Worm (Caenorhabditis elegans) whole organism, L3 larva: ENCODE measurements around the gene F53F8.5.

Source experiments
- ZK546.5 ChIP-seq: sonication (generic microtip); optimal IDR thresholded peaks from 2 replicates; lab custom pipeline; 2017; ENCODE audit warnings: missing biosample characterization, missing genetic modification characterization
- ama-1 ChIP-seq: fragments of 150-350 bp; optimal IDR thresholded peaks from 2 replicates; lab custom pipeline; 2018
- ceh-16 ChIP-seq: sonication (generic microtip); optimal IDR thresholded peaks from 2 replicates; lab custom pipeline; 2017; ENCODE audit warnings: missing biosample characterization, missing genetic modification characterization
- ceh-28 ChIP-seq: fragments of 150-350 bp; optimal IDR thresholded peaks from 2 replicates; lab custom pipeline; 2014; ENCODE audit warnings: missing biosample characterization, missing genetic modification reagents, missing genetic modification characterization
- ceh-82 ChIP-seq: fragments of 150-350 bp; optimal IDR thresholded peaks from 2 replicates; lab custom pipeline; 2014; ENCODE audit warnings: missing biosample characterization, missing genetic modification characterization
- ceh-9 ChIP-seq: sonication (generic microtip); optimal IDR thresholded peaks from 2 replicates; lab custom pipeline; 2018; ENCODE audit warnings: missing biosample characterization, missing genetic modification characterization
- daf-12 ChIP-seq: fragments of 150-350 bp; optimal IDR thresholded peaks from 2 replicates; lab custom pipeline; 2014; ENCODE audit warnings: missing biosample characterization, missing genetic modification reagents, missing genetic modification characterization
- egl-27 ChIP-seq: sonication (generic microtip); optimal IDR thresholded peaks from 4 replicates; lab custom pipeline; 2017; ENCODE audit warnings: missing biosample characterization, missing genetic modification reagents, missing genetic modification characterization
- elt-2 ChIP-seq: sonication (generic microtip); optimal IDR thresholded peaks from 2 replicates; lab custom pipeline; 2016; ENCODE audit warnings: missing genetic modification reagents, mild to moderate bottlenecking, missing genetic modification characterization, missing compliant biosample characterization
- eor-1 ChIP-seq, 2 experiments: fragments of 150-350 bp; optimal IDR thresholded peaks; 2 replicates each; lab custom pipeline; 2014 to 2018; ENCODE audit warnings: missing biosample characterization in 2 of 2, missing genetic modification characterization in 2 of 2
- fkh-10 ChIP-seq: sonication (generic microtip); optimal IDR thresholded peaks from 2 replicates; lab custom pipeline; 2017; ENCODE audit warnings: missing biosample characterization, missing genetic modification reagents, missing genetic modification characterization
- fos-1 ChIP-seq: fragments of 150-350 bp; optimal IDR thresholded peaks from 2 replicates; lab custom pipeline; 2014; ENCODE audit warnings: missing biosample characterization, missing genetic modification characterization
- hmg-11 ChIP-seq: sonication (generic microtip); optimal IDR thresholded peaks from 2 replicates; lab custom pipeline; 2016; ENCODE audit warnings: missing genetic modification characterization, missing compliant biosample characterization
- jun-1 ChIP-seq: fragments of 150-350 bp; optimal IDR thresholded peaks from 2 replicates; lab custom pipeline; 2014; ENCODE audit warnings: missing biosample characterization, missing genetic modification reagents, missing genetic modification characterization
- lin-15B ChIP-seq: fragments of 150-350 bp; optimal IDR thresholded peaks from 2 replicates; lab custom pipeline; 2014; ENCODE audit warnings: missing biosample characterization, missing genetic modification characterization
- lin-39 ChIP-seq: fragments of 150-350 bp; optimal IDR thresholded peaks from 2 replicates; lab custom pipeline; 2018; ENCODE audit warnings: missing biosample characterization, missing genetic modification reagents, missing genetic modification characterization
- mdl-1 ChIP-seq: fragments of 150-350 bp; optimal IDR thresholded peaks from 2 replicates; lab custom pipeline; 2014; ENCODE audit warnings: missing biosample characterization, missing genetic modification characterization
- nfya-1 ChIP-seq: sonication (generic microtip); optimal IDR thresholded peaks from 2 replicates; lab custom pipeline; 2017; ENCODE audit warnings: missing genetic modification characterization, mild to moderate bottlenecking, missing compliant biosample characterization, antibody characterized with exemption, moderate library complexity; ENCODE audit not compliant: insufficient read depth
- nhr-11 ChIP-seq: fragments of 150-350 bp; optimal IDR thresholded peaks from 2 replicates; lab custom pipeline; 2014; ENCODE audit warnings: missing biosample characterization, missing genetic modification characterization
- nhr-12 ChIP-seq: fragments of 150-350 bp; optimal IDR thresholded peaks from 2 replicates; lab custom pipeline; 2014; ENCODE audit warnings: missing biosample characterization, missing genetic modification characterization
- nhr-23 ChIP-seq: fragments of 150-350 bp; optimal IDR thresholded peaks from 2 replicates; lab custom pipeline; 2014; ENCODE audit warnings: missing biosample characterization, missing genetic modification reagents, missing genetic modification characterization
- nhr-237 ChIP-seq: fragments of 150-350 bp; optimal IDR thresholded peaks from 2 replicates; lab custom pipeline; 2014; ENCODE audit warnings: missing biosample characterization, missing genetic modification characterization
- nhr-25 ChIP-seq: sonication (generic microtip); optimal IDR thresholded peaks from 2 replicates; lab custom pipeline; 2017; ENCODE audit warnings: missing biosample characterization, missing genetic modification characterization
- nhr-28 ChIP-seq: fragments of 150-350 bp; optimal IDR thresholded peaks from 2 replicates; lab custom pipeline; 2014; ENCODE audit warnings: missing biosample characterization, missing genetic modification characterization
- nhr-67 ChIP-seq: fragments of 150-350 bp; optimal IDR thresholded peaks from 2 replicates; lab custom pipeline; 2014; ENCODE audit warnings: missing biosample characterization, missing genetic modification characterization
- nhr-76 ChIP-seq: fragments of 150-350 bp; sonication (generic microtip); optimal IDR thresholded peaks from 5 replicates; lab custom pipeline; 2014; ENCODE audit warnings: missing biosample characterization, missing genetic modification characterization
- pha-4 ChIP-seq: fragments of 150-350 bp; optimal IDR thresholded peaks from 2 replicates; lab custom pipeline; 2014; ENCODE audit warnings: missing biosample characterization, missing genetic modification reagents, missing genetic modification characterization
- pqm-1 ChIP-seq: fragments of 150-350 bp; optimal IDR thresholded peaks from 2 replicates; lab custom pipeline; 2017; ENCODE audit warnings: missing biosample characterization, missing genetic modification characterization, inconsistent platforms
- sea-2 ChIP-seq: fragments of 150-350 bp; sonication (generic microtip); optimal IDR thresholded peaks from 4 replicates; lab custom pipeline; 2014; ENCODE audit warnings: missing biosample characterization, missing genetic modification reagents, missing genetic modification characterization
- snpc-4 ChIP-seq: fragments of 150-350 bp; optimal IDR thresholded peaks from 2 replicates; lab custom pipeline; 2014; ENCODE audit warnings: missing biosample characterization, missing genetic modification characterization
- tbx-2 ChIP-seq: sonication (generic microtip); optimal IDR thresholded peaks from 2 replicates; lab custom pipeline; 2016; ENCODE audit warnings: mild to moderate bottlenecking, missing genetic modification characterization, missing compliant biosample characterization
- unc-39 ChIP-seq: sonication (generic microtip); optimal IDR thresholded peaks from 4 replicates; lab custom pipeline; 2017; ENCODE audit warnings: missing biosample characterization, missing genetic modification characterization
- unc-62 ChIP-seq: fragments of 150-350 bp; sonication (generic microtip); optimal IDR thresholded peaks from 4 replicates; lab custom pipeline; 2014; ENCODE audit warnings: missing biosample characterization, missing genetic modification reagents, missing genetic modification characterization

The F53F8.5 gene

DNA sequence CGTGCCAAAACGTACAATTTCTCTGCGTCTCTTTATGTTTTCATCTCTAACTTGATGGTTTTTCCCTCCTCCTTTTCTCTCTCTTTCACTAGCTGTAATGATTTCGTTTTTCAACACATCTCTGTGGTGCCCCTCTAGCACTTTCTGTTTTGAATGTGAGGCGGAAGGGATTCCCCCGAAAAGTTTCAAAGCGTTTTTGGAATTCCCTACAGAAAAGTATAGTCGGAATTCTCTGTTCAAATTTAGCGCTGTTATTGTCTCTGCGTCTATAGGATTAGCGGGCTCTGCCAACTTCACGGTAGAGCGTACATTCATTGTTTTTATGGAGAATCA, 9.1 kb upstream of the F53F8.5 start (continued):
- TF ChIP-seq nhr-11 (tag; lab: Kevin White, UChicago), result peak; percentile 36
- TF ChIP-seq ceh-28, result no peak
- no peak for TF ChIP-seq nhr-76 (tag; lab: Kevin White, UChicago)
- no peak for TF ChIP-seq nhr-23 (tag; lab: Kevin White, UChicago)
- TF ChIP-seq tbx-2, result no peak
- TF ChIP-seq lin-15B (tag; lab: Kevin White, UChicago), result peak; percentile 24
- no peak for TF ChIP-seq fos-1 (tag; lab: Kevin White, UChicago)
- no peak for TF ChIP-seq nhr-28 (tag; lab: Kevin White, UChicago)
- TF ChIP-seq egl-27 (tag; lab: Kevin White, UChicago), result no peak
- no peak for TF ChIP-seq ZK546.5 (tag; lab: Kevin White, UChicago)
- TF ChIP-seq unc-39 (tag; lab: Kevin White, UChicago), result no peak
- no peak for TF ChIP-seq elt-2 (tag; lab: Kevin White, UChicago)
- TF ChIP-seq fkh-10 (GFP tag; lab: Kevin White, UChicago), result no peak
- no peak for TF ChIP-seq ceh-16

DNA sequence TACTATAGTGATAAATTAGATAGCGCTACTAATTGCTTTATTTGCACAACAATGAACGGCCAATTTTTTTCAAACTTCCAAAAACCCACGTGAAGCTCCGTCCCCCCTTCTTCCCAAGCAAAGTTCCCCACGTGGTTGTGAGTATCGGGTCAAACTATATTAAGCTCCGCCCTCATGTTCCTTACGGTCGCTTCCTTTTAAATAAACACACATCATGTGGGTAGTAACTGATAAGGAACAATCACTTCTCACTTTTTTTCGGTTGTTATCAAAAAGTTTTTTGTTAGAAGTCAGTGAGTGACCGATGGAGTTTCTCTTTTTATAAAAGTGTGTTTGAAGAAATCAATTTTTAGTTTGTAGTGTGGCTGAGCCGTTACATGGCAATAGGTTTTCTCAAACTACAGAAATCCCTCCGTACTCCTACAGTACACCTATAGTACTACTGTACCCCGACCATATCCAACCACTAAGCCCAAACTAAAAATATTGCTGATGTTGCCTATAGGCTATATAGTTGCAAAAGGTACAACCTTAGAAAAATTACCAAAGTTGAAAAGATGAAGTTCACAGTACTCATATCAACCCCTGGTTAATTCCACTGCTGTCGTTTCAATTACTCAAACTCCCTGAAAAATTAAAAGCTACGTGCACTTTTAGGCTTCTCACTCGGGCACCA, 8.6 kb upstream of the F53F8.5 start:
- TF ChIP-seq nfya-1 (tag; lab: Kevin White, UChicago) (peak; percentile 14), mdl-1 (peak; percentile 25), eor-1 (tag; optimal IDR thresholded peaks at IDR 0.05; lab: Kevin White, UChicago) (no peak), lin-15B (tag; lab: Kevin White, UChicago) (no peak), jun-1 (tag; lab: Kevin White, UChicago) (peak; percentile 89), ZK546.5 (tag; lab: Kevin White, UChicago) (no peak), ceh-82 (no peak), tbx-2 (no peak), nhr-237 (tag; lab: Kevin White, UChicago) (no peak), ceh-28 (peak; percentile 5), ama-1 (lab: Kevin White, UChicago) (no peak), pqm-1 (tag; lab: Kevin White, UChicago) (peak; percentile 98), pha-4 (tag; lab: Kevin White, UChicago) (peak; percentile 86), elt-2 (tag; lab: Kevin White, UChicago) (peak; percentile 97), snpc-4 (tag; lab: Kevin White, UChicago) (no peak)

DNA sequence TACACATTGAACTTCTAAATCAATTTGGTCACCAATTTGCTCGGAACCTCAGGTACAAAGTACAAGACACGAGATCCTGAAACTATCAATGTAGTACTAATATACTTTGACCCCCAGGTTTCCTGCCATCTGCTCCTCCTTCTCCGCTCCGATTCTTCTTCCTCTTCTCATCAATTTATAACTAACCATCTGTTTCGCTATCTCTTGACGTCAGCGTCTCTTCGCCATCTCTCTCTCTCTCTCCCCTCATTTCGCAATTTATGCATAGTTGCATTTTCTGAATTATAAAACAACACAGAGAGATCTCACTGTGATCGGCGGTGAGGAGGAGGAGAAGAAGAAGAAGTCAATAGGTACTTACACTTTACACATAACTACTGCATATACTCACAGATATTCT, 7.9 kb upstream of the F53F8.5 start:
- TF ChIP-seq nfya-1 (tag; lab: Kevin White, UChicago) (peak; percentile 34), nhr-25 (tag; lab: Kevin White, UChicago) (no peak), ceh-9 (no peak), nhr-11 (tag; lab: Kevin White, UChicago) (no peak), nhr-12 (tag; lab: Kevin White, UChicago) (no peak), nhr-67 (no peak), mdl-1 (no peak), ama-1 (lab: Kevin White, UChicago) (peak; percentile 48), lin-39 (tag; lab: Kevin White, UChicago) (peak; percentile 72)

DNA sequence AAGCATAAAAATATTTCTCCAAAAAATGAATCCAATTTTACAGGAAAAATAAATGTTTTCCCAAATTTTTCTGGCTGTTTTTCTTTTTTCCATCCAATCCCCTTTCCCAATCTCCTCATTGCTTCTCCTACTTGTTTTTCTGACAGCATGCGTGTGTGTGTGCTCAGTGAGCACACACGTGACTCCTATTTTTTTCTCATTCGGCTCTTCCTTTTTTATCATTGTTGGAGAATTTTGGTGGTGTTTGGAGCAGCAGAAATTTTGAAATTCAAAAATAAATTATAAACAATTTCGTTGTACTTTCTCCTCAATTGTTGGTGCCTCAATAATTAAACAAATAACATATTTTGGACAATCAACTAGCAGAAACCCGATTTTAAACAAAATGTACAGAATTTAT, 6.8 kb upstream of the F53F8.5 start:
- TF ChIP-seq pha-4 (tag; lab: Kevin White, UChicago), result peak; percentile 51
- peak; percentile 34 for TF ChIP-seq hmg-11 (tag; lab: Kevin White, UChicago)
- TF ChIP-seq nfya-1 (tag; lab: Kevin White, UChicago), result peak; percentile 29
- no peak for TF ChIP-seq eor-1 (tag; optimal IDR thresholded peaks at IDR 0.05; lab: Kevin White, UChicago)

DNA sequence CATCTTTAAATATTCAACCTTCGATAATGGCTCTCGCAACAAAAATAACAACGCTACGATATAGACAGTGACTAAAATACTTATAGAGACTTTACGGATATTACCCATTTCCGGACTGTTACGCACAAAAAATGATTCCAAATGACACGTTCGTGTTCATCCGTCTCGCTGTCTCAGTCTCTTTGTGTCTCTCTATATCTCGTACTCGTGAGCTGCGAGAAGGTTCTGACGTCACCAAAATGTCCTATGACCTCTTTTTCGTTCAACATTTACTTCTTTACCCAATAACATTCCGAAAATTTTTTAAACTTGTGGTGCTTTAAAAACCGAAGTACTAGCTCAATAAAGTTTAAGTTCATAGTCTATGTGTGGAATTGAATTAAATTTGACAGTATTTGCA, 6.3 kb upstream of the F53F8.5 start:
- TF ChIP-seq nhr-67 (no peak), mdl-1 (no peak), fkh-10 (GFP tag; lab: Kevin White, UChicago) (peak; percentile 48), ceh-82 (no peak), nhr-28 (tag; lab: Kevin White, UChicago) (no peak), sea-2 (GFP tag; lab: Kevin White, UChicago) (no peak), unc-62 (GFP tag; lab: Kevin White, UChicago) (no peak), nfya-1 (tag; lab: Kevin White, UChicago) (peak; percentile 21), lin-15B (tag; lab: Kevin White, UChicago) (no peak), ama-1 (lab: Kevin White, UChicago) (no peak), daf-12 (tag; lab: Kevin White, UChicago) (no peak)
